Worm (Caenorhabditis elegans): ENCODE measurements around the gene C14E2.11.

DNA sequence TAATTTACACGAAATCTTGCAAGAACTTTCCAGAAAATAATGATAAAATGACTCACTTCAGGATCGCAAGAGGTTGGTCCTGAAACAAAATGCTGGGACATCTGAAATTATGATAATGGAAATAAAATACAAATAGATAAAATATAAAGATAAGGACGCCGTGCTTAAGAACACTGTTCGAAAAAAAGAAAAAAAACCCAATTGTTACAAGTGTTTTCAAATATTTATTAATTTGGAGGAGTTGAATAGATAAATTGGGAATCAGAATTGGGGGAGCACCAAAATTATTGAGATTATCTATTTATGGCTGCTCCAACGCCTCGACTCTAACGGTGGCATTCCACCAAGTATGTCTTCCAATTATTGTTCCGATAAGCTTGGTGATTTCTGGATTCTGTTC lies 47.3 kb downstream of the C14E2.11 start, which contains the start of gene ceh-41:
- TF ChIP-seq nhr-237 (tag; optimal IDR thresholded peaks at IDR 0.05), result no peak
- no peak for TF ChIP-seq lsy-2 (tag; optimal IDR thresholded peaks at IDR 0.05)
- TF ChIP-seq daf-19 (GFP tag; conservative IDR thresholded peaks at IDR 0.05), result no peak
- no peak for TF ChIP-seq skn-1 (tag; optimal IDR thresholded peaks at IDR 0.05)
- TF ChIP-seq lin-15B (tag; optimal IDR thresholded peaks at IDR 0.05), result no peak
- no peak for TF ChIP-seq F37D6.2 (tag; optimal IDR thresholded peaks at IDR 0.05)
- no peak for TF ChIP-seq tra-1 (GFP tag; IDR thresholded peaks at IDR 0.05)
- TF ChIP-seq unc-39 (tag; optimal IDR thresholded peaks at IDR 0.05), result no peak
- TF ChIP-seq fkh-10 (GFP tag; optimal IDR thresholded peaks at IDR 0.05), result no peak
- TF ChIP-seq sdz-12 (GFP tag; optimal IDR thresholded peaks at IDR 0.05), result no peak
- no peak for TF ChIP-seq pha-4 (GFP tag; IDR thresholded peaks at IDR 0.05)
- TF ChIP-seq pha-4 (tag; optimal IDR thresholded peaks at IDR 0.05), result no peak
- TF ChIP-seq ama-1 (optimal IDR thresholded peaks at IDR 0.05), result no peak
- TF ChIP-seq F44E2.7 (GFP tag; IDR thresholded peaks at IDR 0.05), result no peak
- no peak for TF ChIP-seq lir-3 (tag; optimal IDR thresholded peaks at IDR 0.05)
